Fruit fly (Drosophila melanogaster): Measurements from ENCODE around the gene Neb-cGP.
A peak's percentile ranks its signal among the peaks of the same experiment; 100 is the strongest.

- TF ChIP-seq pan (optimal IDR thresholded peaks at IDR 0.05): no peak
- TF ChIP-seq pan (GFP tag; optimal IDR thresholded peaks at IDR 0.05 in 1 of 2, IDR thresholded peaks at IDR 0.05 in 1 of 2): peak in 1 of 2 experiments; percentile 33
- no peak for TF ChIP-seq peb (GFP tag; IDR thresholded peaks at IDR 0.05)
- no peak for TF ChIP-seq ac (GFP tag; optimal IDR thresholded peaks at IDR 0.05)
- TF ChIP-seq bsh (GFP tag; optimal IDR thresholded peaks at IDR 0.05): no peak
- 0 out of 3 replicates have a peak, but pooled peaks have one; percentile 42 for TF ChIP-seq HLH4C (GFP tag; IDR thresholded peaks at IDR 0.05; ENCODE audit: partially characterized antibody)
- no peak for TF ChIP-seq crp (GFP tag; optimal IDR thresholded peaks at IDR 0.05)
- no peak for TF ChIP-seq CG14050 (GFP tag; IDR thresholded peaks at IDR 0.05)
Measured at dm6 chrX:10473510-10474212, 13.1 kb downstream of the Neb-cGP start, which contains the start of gene CG2889.
